Fruit fly (Drosophila melanogaster): Measurements from ENCODE around the gene MagR.

Gene MagR

dm6 chrX:15709624-15709983, 24.5 kb upstream of the MagR start (continued):
- TF ChIP-seq CG9139 (GFP tag; optimal IDR thresholded peaks at IDR 0.05) (no peak), CG3919 (GFP tag; optimal IDR thresholded peaks at IDR 0.05) (peak; percentile 35), CG10631 (GFP tag; optimal IDR thresholded peaks at IDR 0.05) (no peak), CG10669 (GFP tag; optimal IDR thresholded peaks at IDR 0.05) (no peak), fd85E (GFP tag; optimal IDR thresholded peaks at IDR 0.05) (no peak), CG8319 (GFP tag; optimal IDR thresholded peaks at IDR 0.05) (peak; percentile 14), acj6 (GFP tag; optimal IDR thresholded peaks at IDR 0.05) (no peak), CG6808 (GFP tag; optimal IDR thresholded peaks at IDR 0.05) (peak; percentile 98)

- no peak for TF ChIP-seq CG6276 (GFP tag; optimal IDR thresholded peaks at IDR 0.05)
- peak; percentile 55 for TF ChIP-seq CG6854 (GFP tag; optimal IDR thresholded peaks at IDR 0.05)
- no peak for TF ChIP-seq CG6792 (GFP tag; optimal IDR thresholded peaks at IDR 0.05)
- no peak for TF ChIP-seq acj6 (GFP tag; optimal IDR thresholded peaks at IDR 0.05)
- TF ChIP-seq ss (GFP tag; optimal IDR thresholded peaks at IDR 0.05) = peak; percentile 24 to 60
- TF ChIP-seq CG11294 (GFP tag; IDR thresholded peaks at IDR 0.05) = no peak
- no peak for TF ChIP-seq achi (GFP tag; optimal IDR thresholded peaks at IDR 0.05)
- TF ChIP-seq CG11902 (GFP tag; optimal IDR thresholded peaks at IDR 0.05) = no peak
- no peak for TF ChIP-seq fd59A (GFP tag; optimal IDR thresholded peaks at IDR 0.05)
- no peak for TF ChIP-seq Eip93F (GFP tag; optimal IDR thresholded peaks at IDR 0.05)
- TF ChIP-seq fd85E (GFP tag; optimal IDR thresholded peaks at IDR 0.05) = no peak
- peak; percentile 54 for TF ChIP-seq Eip78C (GFP tag)
- TF ChIP-seq Gug (GFP tag; IDR thresholded peaks at IDR 0.05) = no peak
- TF ChIP-seq svp (GFP tag) = peak; percentile 52
- no peak for TF ChIP-seq CG31627 (GFP tag; optimal IDR thresholded peaks at IDR 0.05)
- TF ChIP-seq CG10669 (GFP tag; optimal IDR thresholded peaks at IDR 0.05) = no peak
- TF ChIP-seq Hr39 (GFP tag; optimal IDR thresholded peaks at IDR 0.05) = no peak
- no peak for TF ChIP-seq Sox14 (GFP tag; optimal IDR thresholded peaks at IDR 0.05)
- no peak for TF ChIP-seq fkh (GFP tag; optimal IDR thresholded peaks at IDR 0.05)
- no peak for TF ChIP-seq dac (GFP tag; optimal IDR thresholded peaks at IDR 0.05)
- TF ChIP-seq spab (GFP tag; optimal IDR thresholded peaks at IDR 0.05) = no peak
- no peak for TF ChIP-seq topi (GFP tag; optimal IDR thresholded peaks at IDR 0.05)
- no peak for TF ChIP-seq cyc (GFP tag; optimal IDR thresholded peaks at IDR 0.05)
- TF ChIP-seq CG9139 (GFP tag; optimal IDR thresholded peaks at IDR 0.05) = no peak
- TF ChIP-seq CG8319 (GFP tag; optimal IDR thresholded peaks at IDR 0.05) = no peak
- TF ChIP-seq Smox (GFP tag; optimal IDR thresholded peaks at IDR 0.05) = no peak
- no peak for TF ChIP-seq Ets21C (GFP tag; optimal IDR thresholded peaks at IDR 0.05)
- TF ChIP-seq OdsH (GFP tag; optimal IDR thresholded peaks at IDR 0.05) = no peak
- no peak for TF ChIP-seq CG6808 (GFP tag; optimal IDR thresholded peaks at IDR 0.05)
- TF ChIP-seq Hr38 (GFP tag; optimal IDR thresholded peaks at IDR 0.05) = no peak
- TF ChIP-seq CG4318 (GFP tag; optimal IDR thresholded peaks at IDR 0.05) = no peak
- TF ChIP-seq CG10631 (GFP tag; optimal IDR thresholded peaks at IDR 0.05) = no peak
- TF ChIP-seq Hr4 (GFP tag; optimal IDR thresholded peaks at IDR 0.05) = no peak
- TF ChIP-seq CG32006 (GFP tag; optimal IDR thresholded peaks at IDR 0.05) = no peak
- TF ChIP-seq CG3919 (GFP tag; optimal IDR thresholded peaks at IDR 0.05) = no peak
- TF ChIP-seq vri (GFP tag; optimal IDR thresholded peaks at IDR 0.05) = peak; percentile 63
- TF ChIP-seq eg (GFP tag; IDR thresholded peaks at IDR 0.05) = peak; percentile 44; the same call in 2 of the 3 replicates
- peak; percentile 13 for TF ChIP-seq CG1621 (tag; optimal IDR thresholded peaks at IDR 0.05)
- no peak for TF ChIP-seq CG8632 (GFP tag; optimal IDR thresholded peaks at IDR 0.05)
Measured at dm6 chrX:15709984-15710750, 23.9 kb upstream of the MagR start, which contains the start of the genes CG9281 and CG15601. CG9281 (minus strand) TSS chrX:15710539. CG15601 (plus strand) TSS chrX:15710647.

All from whole organism, prepupa.